Worm (Caenorhabditis elegans): ENCODE data around the gene C50B8.5.

C50B8.5 gene

ce11 chrV:13580696-13581095 is at the start of gene C50B8.5:
TSS of gene C50B8.5 (plus strand) at chrV:13580968.
- no peak for TF ChIP-seq elt-1 (tag; optimal IDR thresholded peaks at IDR 0.05)
- peak; percentile 67 for TF ChIP-seq pha-4 (tag; optimal IDR thresholded peaks at IDR 0.05)
- peak; percentile 72 for TF ChIP-seq pqm-1 (tag; optimal IDR thresholded peaks at IDR 0.05)
- TF ChIP-seq elt-2 (tag; optimal IDR thresholded peaks at IDR 0.05), result peak; percentile 56

- TF ChIP-seq egl-27 (tag; optimal IDR thresholded peaks at IDR 0.05) (no peak), nhr-77 (tag; optimal IDR thresholded peaks at IDR 0.05) (no peak), pqm-1 (tag; optimal IDR thresholded peaks at IDR 0.05) (peak; percentile 32), elt-2 (tag; optimal IDR thresholded peaks at IDR 0.05) (peak; percentile 48), nhr-67 (tag; optimal IDR thresholded peaks at IDR 0.05) (no peak), eor-1 (tag; optimal IDR thresholded peaks at IDR 0.05) (no peak), nhr-23 (tag; optimal IDR thresholded peaks at IDR 0.05) (no peak)
Observed at ce11 chrV:13532469-13532868, 48.3 kb upstream of the C50B8.5 start.

- no peak for TF ChIP-seq eor-1 (tag; optimal IDR thresholded peaks at IDR 0.05)
- no peak for TF ChIP-seq zag-1 (tag; optimal IDR thresholded peaks at IDR 0.05)
- no peak for TF ChIP-seq ZK546.5 (tag; optimal IDR thresholded peaks at IDR 0.05)
- TF ChIP-seq pqm-1 (tag; optimal IDR thresholded peaks at IDR 0.05), result no peak
- TF ChIP-seq pha-4 (tag; optimal IDR thresholded peaks at IDR 0.05), result no peak
- no peak for TF ChIP-seq daf-12 (tag; optimal IDR thresholded peaks at IDR 0.05)
- no peak for TF ChIP-seq skn-1 (tag; optimal IDR thresholded peaks at IDR 0.05)
- TF ChIP-seq ztf-4 (tag; optimal IDR thresholded peaks at IDR 0.05), result no peak
- TF ChIP-seq unc-62 (GFP tag; optimal IDR thresholded peaks at IDR 0.05), result no peak
- no peak for TF ChIP-seq egl-27 (tag; optimal IDR thresholded peaks at IDR 0.05)
- TF ChIP-seq elt-2 (tag; optimal IDR thresholded peaks at IDR 0.05), result no peak
- no peak for TF ChIP-seq sea-2 (GFP tag; optimal IDR thresholded peaks at IDR 0.05)
- TF ChIP-seq ceh-28 (tag; optimal IDR thresholded peaks at IDR 0.05), result no peak
- TF ChIP-seq fkh-2 (tag; optimal IDR thresholded peaks at IDR 0.05), result no peak
- no peak for TF ChIP-seq fos-1 (tag; optimal IDR thresholded peaks at IDR 0.05)
- no peak for TF ChIP-seq R02D3.7 (tag; optimal IDR thresholded peaks at IDR 0.05)
- no peak for TF ChIP-seq aly-2 (tag; optimal IDR thresholded peaks at IDR 0.05)
- TF ChIP-seq nhr-12 (tag; optimal IDR thresholded peaks at IDR 0.05), result no peak
Observed at ce11 chrV:13536058-13536579, 44.6 kb upstream of the C50B8.5 start, which contains the start of gene frpr-5. TSS of gene frpr-5 (minus strand) at chrV:13536108.

- TF ChIP-seq nhr-23 (tag; optimal IDR thresholded peaks at IDR 0.05), result peak; percentile 41
- TF ChIP-seq elt-2 (tag; optimal IDR thresholded peaks at IDR 0.05), result peak; percentile 22
- peak; percentile 23 for TF ChIP-seq jun-1 (tag; optimal IDR thresholded peaks at IDR 0.05)
- no peak for TF ChIP-seq pqm-1 (tag; optimal IDR thresholded peaks at IDR 0.05)
- peak; percentile 59 for TF ChIP-seq nhr-43 (tag; optimal IDR thresholded peaks at IDR 0.05; ENCODE audit: poor library complexity, severe bottlenecking)
- TF ChIP-seq mml-1 (tag; optimal IDR thresholded peaks at IDR 0.05), result no peak
- no peak for TF ChIP-seq sea-2 (GFP tag; optimal IDR thresholded peaks at IDR 0.05)
- peak; percentile 82 for TF ChIP-seq lin-15B (tag; optimal IDR thresholded peaks at IDR 0.05)
- peak; percentile 49 for TF ChIP-seq nfya-1 (tag; optimal IDR thresholded peaks at IDR 0.05; ENCODE audit: insufficient read depth)
- TF ChIP-seq R02D3.7 (tag; optimal IDR thresholded peaks at IDR 0.05), result no peak
- peak; percentile 40 for TF ChIP-seq pha-4 (tag; optimal IDR thresholded peaks at IDR 0.05)
- TF ChIP-seq hmg-11 (tag; optimal IDR thresholded peaks at IDR 0.05), result peak; percentile 63
- peak; percentile 8 for TF ChIP-seq snpc-4 (tag; optimal IDR thresholded peaks at IDR 0.05)
Observed at ce11 chrV:13551601-13552000, 29.2 kb upstream of the C50B8.5 start, which contains the start of the genes C56A3.4 and C56A3.5. TSS of gene C56A3.4 (minus strand) at chrV:13551754. TSS of gene C56A3.5 (plus strand) at chrV:13551967.

ce11 chrV:13556297-13556696 is 24.5 kb upstream of the C50B8.5 start, which contains the start of gene C56A3.6:
TSS of gene C56A3.6 (minus strand) at chrV:13556397.
- no peak for TF ChIP-seq nhr-76 (tag; optimal IDR thresholded peaks at IDR 0.05)
- no peak for TF ChIP-seq mml-1 (tag; optimal IDR thresholded peaks at IDR 0.05)

ce11 chrV:13556746-13557145 is 24.0 kb upstream of the C50B8.5 start, which contains the start of gene cav-2:
TSS of gene cav-2 (plus strand) at chrV:13557104.
- TF ChIP-seq lin-15B (tag; optimal IDR thresholded peaks at IDR 0.05) (peak; percentile 82), nhr-12 (tag; optimal IDR thresholded peaks at IDR 0.05) (no peak), fos-1 (tag; optimal IDR thresholded peaks at IDR 0.05) (no peak), nhr-23 (tag; optimal IDR thresholded peaks at IDR 0.05) (peak; percentile 76), jun-1 (tag; optimal IDR thresholded peaks at IDR 0.05) (peak; percentile 89), nhr-67 (tag; optimal IDR thresholded peaks at IDR 0.05) (no peak), pqm-1 (tag; optimal IDR thresholded peaks at IDR 0.05) (peak; percentile 92), ceh-82 (tag; optimal IDR thresholded peaks at IDR 0.05) (no peak), lsy-12 (tag; optimal IDR thresholded peaks at IDR 0.05) (peak; percentile 72), daf-12 (tag; optimal IDR thresholded peaks at IDR 0.05) (no peak), nhr-77 (tag; optimal IDR thresholded peaks at IDR 0.05) (no peak), unc-62 (GFP tag; optimal IDR thresholded peaks at IDR 0.05) (no peak), elt-3 (tag; optimal IDR thresholded peaks at IDR 0.05) (no peak), elt-2 (tag; optimal IDR thresholded peaks at IDR 0.05) (peak; percentile 92), ztf-4 (tag; optimal IDR thresholded peaks at IDR 0.05) (no peak), pha-4 (tag; optimal IDR thresholded peaks at IDR 0.05) (peak; percentile 83), lin-39 (tag; optimal IDR thresholded peaks at IDR 0.05) (peak; percentile 70), fkh-2 (tag; optimal IDR thresholded peaks at IDR 0.05) (no peak), nhr-28 (tag; optimal IDR thresholded peaks at IDR 0.05) (no peak), R02D3.7 (tag; optimal IDR thresholded peaks at IDR 0.05) (peak; percentile 64), hmg-11 (tag; optimal IDR thresholded peaks at IDR 0.05) (peak; percentile 52), skn-1 (tag; optimal IDR thresholded peaks at IDR 0.05) (peak; percentile 31), ztf-11 (tag; optimal IDR thresholded peaks at IDR 0.05) (no peak), nhr-43 (tag; optimal IDR thresholded peaks at IDR 0.05; ENCODE audit: poor library complexity, severe bottlenecking) (peak; percentile 91), eor-1 (tag; optimal IDR thresholded peaks at IDR 0.05) (no peak), nhr-11 (tag; optimal IDR thresholded peaks at IDR 0.05) (no peak), ceh-16 (tag; optimal IDR thresholded peaks at IDR 0.05) (no peak)

Measured in whole organism, L3 larva.